Fruit fly (Drosophila melanogaster): ENCODE data around the gene Hyls1.

DNA sequence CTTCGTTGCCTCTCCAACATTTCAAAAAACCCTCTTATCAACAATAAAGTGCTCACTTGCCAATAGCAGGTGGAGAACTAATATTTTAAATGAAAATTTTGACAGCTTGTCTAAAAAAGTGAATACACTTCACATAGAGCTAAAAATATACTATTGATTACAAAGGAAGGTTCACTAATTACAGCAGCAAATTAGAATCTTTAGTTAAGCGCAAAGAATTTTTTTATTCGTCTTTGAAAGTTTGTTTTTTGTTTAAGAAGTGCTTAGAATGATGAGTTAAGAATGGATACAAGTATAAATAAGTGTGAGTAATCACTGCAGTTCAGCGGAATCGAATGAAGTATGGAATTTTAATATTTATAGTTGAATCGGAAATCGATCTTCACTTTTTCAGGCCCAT is 10.2 kb downstream of the Hyls1 start, which contains the start of gene CG44405:
- TF ChIP-seq CG5204 (GFP tag; optimal IDR thresholded peaks at IDR 0.05) (no peak), CG7045 (GFP tag; optimal IDR thresholded peaks at IDR 0.05) (no peak), kay (GFP tag; ENCODE audit: borderline replicate concordance) (no peak), CG14711 (tag; optimal IDR thresholded peaks at IDR 0.05) (no peak), CG33017 (tag; optimal IDR thresholded peaks at IDR 0.05) (no peak)

Data from whole organism, adult.